Fruit fly (Drosophila melanogaster) whole organism, prepupa: ENCODE measurements around the gene CG17362.

ENCODE experiments used
- Blimp-1 ChIP-seq: fragments of 200-800 bp; sonication (Bioruptor generic); optimal IDR thresholded peaks from 3 replicates; lab custom pipeline; 2017; ENCODE audit warnings: missing biosample characterization, missing genetic modification characterization, mild to moderate bottlenecking, moderate library complexity, missing genetic modification reagents
- CG10631 ChIP-seq: fragments of 200-800 bp; sonication (Bioruptor generic); optimal IDR thresholded peaks from 2 replicates; lab custom pipeline; 2016; ENCODE audit warnings: missing biosample characterization, missing genetic modification characterization
- CG10669 ChIP-seq: fragments of 200-800 bp; sonication (Bioruptor generic); optimal IDR thresholded peaks from 3 replicates; lab custom pipeline; 2018; ENCODE audit warnings: missing biosample characterization, mild to moderate bottlenecking, missing genetic modification characterization, moderate library complexity
- CG11294 ChIP-seq: fragments of 200-800 bp; sonication (Bioruptor generic); IDR thresholded peaks from 2 replicates; pipeline ENCODE4 v1.3.6; 2022; ENCODE audit warnings: missing biosample characterization, missing genetic modification characterization
- CG11902 ChIP-seq: fragments of 200-800 bp; sonication (Bioruptor generic); optimal IDR thresholded peaks from 3 replicates; lab custom pipeline; 2016; ENCODE audit warnings: missing biosample characterization, missing genetic modification characterization
- CG1621 ChIP-seq: fragments of 200-800 bp; sonication (Bioruptor generic); optimal IDR thresholded peaks from 3 replicates; lab custom pipeline; 2018; ENCODE audit warnings: missing biosample characterization, mild to moderate bottlenecking, missing genetic modification characterization
- CG3032 ChIP-seq: fragments of 200-800 bp; optimal IDR thresholded peaks from 2 replicates; lab custom pipeline; 2019; ENCODE audit warnings: missing biosample characterization, mild to moderate bottlenecking, missing genetic modification characterization, moderate library complexity
- CG31627 ChIP-seq: fragments of 200-800 bp; sonication (Bioruptor generic); optimal IDR thresholded peaks from 3 replicates; lab custom pipeline; 2016; ENCODE audit warnings: missing biosample characterization, missing genetic modification characterization
- CG34406 ChIP-seq: fragments of 200-800 bp; sonication (Bioruptor generic); optimal IDR thresholded peaks from 3 replicates; lab custom pipeline; 2016; ENCODE audit warnings: missing biosample characterization, missing genetic modification characterization
- CG3919 ChIP-seq: fragments of 200-800 bp; sonication (Bioruptor generic); optimal IDR thresholded peaks from 3 replicates; lab custom pipeline; 2016; ENCODE audit warnings: missing biosample characterization, missing genetic modification characterization
- CG6163 ChIP-seq: fragments of 200-800 bp; sonication (Bioruptor generic); IDR thresholded peaks from 3 replicates; pipeline ENCODE4 v1.3.6; 2022; ENCODE audit warnings: missing biosample characterization, missing genetic modification characterization
- CG6808 ChIP-seq: fragments of 200-800 bp; sonication (Bioruptor generic); optimal IDR thresholded peaks from 3 replicates; lab custom pipeline; 2017; ENCODE audit warnings: missing biosample characterization, missing genetic modification characterization, mild to moderate bottlenecking, moderate library complexity, missing genetic modification reagents
- CG7368 ChIP-seq: fragments of 200-800 bp; sonication (Bioruptor generic); optimal IDR thresholded peaks from 3 replicates; lab custom pipeline; 2016; ENCODE audit warnings: missing biosample characterization, missing genetic modification characterization
- CG8119 ChIP-seq: fragments of 200-800 bp; sonication (Bioruptor generic); IDR thresholded peaks from 3 replicates; pipeline ENCODE4 v1.3.6; 2022; ENCODE audit warnings: missing biosample characterization, missing genetic modification characterization
- CG8319 ChIP-seq: fragments of 200-800 bp; sonication (Bioruptor generic); optimal IDR thresholded peaks from 3 replicates; lab custom pipeline; 2016; ENCODE audit warnings: missing biosample characterization, missing genetic modification characterization
- CG9139 ChIP-seq: fragments of 200-800 bp; sonication (Bioruptor generic); optimal IDR thresholded peaks from 3 replicates; lab custom pipeline; 2017; ENCODE audit warnings: missing biosample characterization, mild to moderate bottlenecking, missing genetic modification characterization
- Eip78C ChIP-seq: fragments of 200-800 bp; sonication (Bioruptor generic); peaks from one replicate; lab custom pipeline; 2016; ENCODE audit warnings: missing biosample characterization, missing genetic modification characterization
- Eip93F ChIP-seq: fragments of 200-800 bp; sonication (Bioruptor generic); optimal IDR thresholded peaks from 2 replicates; lab custom pipeline; 2016; ENCODE audit warnings: missing biosample characterization, mild to moderate bottlenecking, missing genetic modification characterization
- Ets96B ChIP-seq: fragments of 200-800 bp; optimal IDR thresholded peaks from 2 replicates; lab custom pipeline; 2019; ENCODE audit warnings: missing biosample characterization, mild to moderate bottlenecking, missing genetic modification characterization, moderate library complexity
- Hr38 ChIP-seq: sonication (Bioruptor generic); optimal IDR thresholded peaks from 2 replicates; lab custom pipeline; 2016; ENCODE audit warnings: missing biosample characterization, missing genetic modification characterization
- Hr39 ChIP-seq: fragments of 200-800 bp; sonication (Bioruptor generic); optimal IDR thresholded peaks from 2 replicates; lab custom pipeline; 2016; ENCODE audit warnings: missing biosample characterization, missing genetic modification characterization
- Lpt ChIP-seq: fragments of 200-800 bp; sonication (Bioruptor generic); optimal IDR thresholded peaks from 3 replicates; lab custom pipeline; 2016; ENCODE audit warnings: missing biosample characterization, missing genetic modification characterization
- Met ChIP-seq: fragments of 200-800 bp; sonication (Bioruptor generic); optimal IDR thresholded peaks from 3 replicates; lab custom pipeline; 2016; ENCODE audit warnings: missing biosample characterization, missing genetic modification characterization
- OdsH ChIP-seq: fragments of 200-800 bp; sonication (Bioruptor generic); optimal IDR thresholded peaks from 3 replicates; lab custom pipeline; 2016; ENCODE audit warnings: missing biosample characterization, missing genetic modification characterization
- Smox ChIP-seq: fragments of 200-800 bp; sonication (Bioruptor generic); optimal IDR thresholded peaks from 3 replicates; lab custom pipeline; 2016; ENCODE audit warnings: missing biosample characterization, missing genetic modification characterization
- Sox102F ChIP-seq: fragments of 200-800 bp; sonication (Bioruptor generic); optimal IDR thresholded peaks from 2 replicates; lab custom pipeline; 2016; ENCODE audit warnings: missing biosample characterization, mild to moderate bottlenecking, missing genetic modification characterization
- Sox14 ChIP-seq: fragments of 200-800 bp; sonication (Bioruptor generic); optimal IDR thresholded peaks from 3 replicates; lab custom pipeline; 2016; ENCODE audit warnings: missing biosample characterization, missing genetic modification characterization
- Sox15 ChIP-seq: fragments of 200-800 bp; sonication (Bioruptor generic); optimal IDR thresholded peaks from 3 replicates; lab custom pipeline; 2016; ENCODE audit warnings: missing biosample characterization, missing genetic modification characterization
- achi ChIP-seq: fragments of 200-800 bp; sonication (Bioruptor generic); optimal IDR thresholded peaks from 3 replicates; lab custom pipeline; 2016; ENCODE audit warnings: missing biosample characterization, missing genetic modification characterization
- acj6 ChIP-seq: fragments of 200-800 bp; sonication (Bioruptor generic); optimal IDR thresholded peaks from 3 replicates; lab custom pipeline; 2016; ENCODE audit warnings: missing biosample characterization, missing genetic modification characterization
- dac ChIP-seq: fragments of 200-800 bp; sonication (Bioruptor generic); optimal IDR thresholded peaks from 2 replicates; lab custom pipeline; 2017; ENCODE audit warnings: missing biosample characterization, mild to moderate bottlenecking, missing genetic modification characterization
- dsx ChIP-seq: fragments of 200-800 bp; optimal IDR thresholded peaks from 3 replicates; lab custom pipeline; 2019; ENCODE audit warnings: missing biosample characterization, mild to moderate bottlenecking, missing genetic modification characterization, moderate library complexity; ENCODE audit not compliant: poor library complexity, severe bottlenecking
- eg ChIP-seq: fragments of 200-800 bp; sonication (Bioruptor generic); IDR thresholded peaks from 3 replicates; pipeline ENCODE4 v1.3.6; 2022; ENCODE audit warnings: missing biosample characterization, missing genetic modification characterization
- esn ChIP-seq: fragments of 200-800 bp; sonication (Bioruptor generic); optimal IDR thresholded peaks from 2 replicates; lab custom pipeline; 2016; ENCODE audit warnings: missing biosample characterization, mild to moderate bottlenecking, missing genetic modification characterization, moderate library complexity
- fd59A ChIP-seq: fragments of 200-800 bp; sonication (Bioruptor generic); optimal IDR thresholded peaks from 2 replicates; lab custom pipeline; 2017; ENCODE audit warnings: missing biosample characterization, mild to moderate bottlenecking, missing genetic modification characterization, missing genetic modification reagents
- fd85E ChIP-seq: fragments of 200-800 bp; sonication (Bioruptor generic); optimal IDR thresholded peaks from 3 replicates; lab custom pipeline; 2016; ENCODE audit warnings: missing biosample characterization, missing genetic modification characterization
- fkh ChIP-seq: fragments of 200-800 bp; sonication (Bioruptor generic); optimal IDR thresholded peaks from 3 replicates; lab custom pipeline; 2017; ENCODE audit warnings: missing biosample characterization, mild to moderate bottlenecking, missing genetic modification characterization, moderate library complexity
- lz ChIP-seq: fragments of 200-800 bp; sonication (Bioruptor generic); optimal IDR thresholded peaks from 3 replicates; lab custom pipeline; 2016; ENCODE audit warnings: missing biosample characterization, missing genetic modification characterization
- net ChIP-seq: fragments of 200-800 bp; sonication (Bioruptor generic); optimal IDR thresholded peaks from 3 replicates; lab custom pipeline; 2016; ENCODE audit warnings: missing biosample characterization, missing genetic modification characterization
- pdm3 ChIP-seq: fragments of 200-800 bp; sonication (Bioruptor generic); optimal IDR thresholded peaks from 3 replicates; lab custom pipeline; 2016; ENCODE audit warnings: missing biosample characterization, missing genetic modification characterization
- salr ChIP-seq, 2 experiments: fragments of 200-800 bp; sonication (Bioruptor generic); optimal IDR thresholded peaks; 3 replicates each; lab custom pipeline; 2016 to 2018; ENCODE audit warnings: missing biosample characterization in 2 of 2, missing genetic modification characterization in 2 of 2, mild to moderate bottlenecking in 1 of 2
- ss ChIP-seq, 2 experiments: fragments of 200-800 bp; sonication (Bioruptor generic); optimal IDR thresholded peaks; 2 replicates in 1 of 2; 3 replicates in 1 of 2; lab custom pipeline; 2017 to 2018; ENCODE audit warnings: mild to moderate bottlenecking in 2 of 2, missing biosample characterization in 2 of 2, missing genetic modification characterization in 2 of 2, moderate library complexity in 1 of 2
- svp ChIP-seq: fragments of 200-800 bp; sonication (Bioruptor generic); peaks from one replicate; lab custom pipeline; 2016; ENCODE audit warnings: missing biosample characterization, missing genetic modification characterization
- topi ChIP-seq: fragments of 200-800 bp; sonication (Bioruptor generic); optimal IDR thresholded peaks from 3 replicates; lab custom pipeline; 2016; ENCODE audit warnings: missing biosample characterization, missing genetic modification characterization
- vri ChIP-seq: fragments of 200-800 bp; sonication (Bioruptor generic); optimal IDR thresholded peaks from 3 replicates; lab custom pipeline; 2016; ENCODE audit warnings: missing biosample characterization, mild to moderate bottlenecking, missing genetic modification characterization

Gene CG17362

DNA sequence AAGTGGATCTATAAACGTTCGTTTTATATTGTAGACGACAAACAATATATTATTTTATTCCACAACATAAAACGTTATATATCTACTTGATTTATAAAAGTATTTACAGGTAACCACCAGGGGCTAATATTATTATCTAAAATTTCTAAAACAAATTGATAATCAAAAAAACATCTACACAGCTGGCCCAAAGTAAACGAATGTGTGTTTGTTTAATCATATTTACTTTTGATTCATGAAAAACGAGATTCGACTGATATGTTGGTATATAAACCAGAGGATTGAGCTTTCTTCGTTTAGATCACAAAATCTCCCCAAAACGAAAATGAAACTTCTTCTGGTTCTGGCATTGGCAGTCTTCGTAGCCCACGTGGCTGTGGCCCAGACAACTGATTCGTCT, at the start of gene CG17362:
Gene CG17362 (plus strand): TSS at position 291 of the 400 bp plus-strand sequence.
- TF ChIP-seq net (no peak), OdsH (GFP tag; lab: Kevin White, UChicago) (no peak), CG3032 (tag; lab: Kevin White, UChicago) (no peak), dac (no peak), Sox102F (GFP tag; lab: Kevin White, UChicago) (no peak), fd85E (no peak)
- TF ChIP-seq, all 60 proteins: peak for 0

dm6 chr3L:13936771-13937170, 49.6 kb upstream of the CG17362 start:
- no peak for TF ChIP-seq CG3919 (GFP tag; lab: Kevin White, UChicago)
- no peak for TF ChIP-seq Sox15
- TF ChIP-seq CG6808 (GFP tag; lab: Kevin White, UChicago): no peak
- no peak for TF ChIP-seq Sox102F (GFP tag; lab: Kevin White, UChicago)
- peak; percentile 67 for TF ChIP-seq eg (GFP tag; lab: Robert Waterston, UW)
- TF ChIP-seq Eip78C (GFP tag; lab: Kevin White, UChicago): no peak
- TF ChIP-seq fd59A (GFP tag; lab: Kevin White, UChicago): no peak
- no peak for TF ChIP-seq fd85E
- TF ChIP-seq CG11294 (GFP tag; lab: Robert Waterston, UW): no peak; the same call in 1 of the 2 replicates
- TF ChIP-seq CG11902: no peak
- TF ChIP-seq OdsH (GFP tag; lab: Kevin White, UChicago): no peak
- TF ChIP-seq CG6163 (GFP tag; lab: Robert Waterston, UW): peak; percentile 52; the same call in 1 of the 3 replicates
- no peak for TF ChIP-seq dsx (GFP tag; lab: Kevin White, UChicago)
- no peak for TF ChIP-seq CG31627 (GFP tag; lab: Kevin White, UChicago)
- TF ChIP-seq Eip93F: no peak
- no peak for TF ChIP-seq CG1621 (tag; lab: Kevin White, UChicago)
- no peak for TF ChIP-seq CG10631 (GFP tag; lab: Kevin White, UChicago)
- no peak for TF ChIP-seq vri
- peak; percentile 37 for TF ChIP-seq CG3032 (tag; lab: Kevin White, UChicago)
- TF ChIP-seq pdm3 (GFP tag; lab: Kevin White, UChicago): no peak
- no peak for TF ChIP-seq net
- peak; percentile 2 to 19 for TF ChIP-seq ss (GFP tag; optimal IDR thresholded peaks at IDR 0.05; lab: Kevin White, UChicago)
- TF ChIP-seq salr (GFP tag; optimal IDR thresholded peaks at IDR 0.05; lab: Kevin White, UChicago): no peak
- no peak for TF ChIP-seq Hr38 (GFP tag; lab: Kevin White, UChicago)

dm6 chr3L:13938470-13939150, 47.8 kb upstream of the CG17362 start:
- TF ChIP-seq CG8119 (peak; percentile 91), dac (peak; percentile 83), svp (peak; percentile 98), esn (peak; percentile 98), Blimp-1 (peak; percentile 85), CG1621 (tag; lab: Kevin White, UChicago) (peak; percentile 71), Smox (GFP tag; lab: Kevin White, UChicago) (peak; percentile 96), Lpt (GFP tag; lab: Kevin White, UChicago) (peak; percentile 93), CG3919 (GFP tag; lab: Kevin White, UChicago) (peak; percentile 96), Eip78C (GFP tag; lab: Kevin White, UChicago) (peak; percentile 98), lz (peak; percentile 94), achi (GFP tag; lab: Kevin White, UChicago) (peak; percentile 95), eg (GFP tag; lab: Robert Waterston, UW) (peak; percentile 77), Hr39 (GFP tag; lab: Kevin White, UChicago) (peak; percentile 96), Ets96B (tag; lab: Kevin White, UChicago) (peak; percentile 91), CG6163 (GFP tag; lab: Robert Waterston, UW) (peak; percentile 78), Sox14 (GFP tag; lab: Kevin White, UChicago) (peak; percentile 97), fkh (GFP tag; lab: Kevin White, UChicago) (peak; percentile 57), fd85E (peak; percentile 61), topi (GFP tag; lab: Kevin White, UChicago) (peak; percentile 96), Hr38 (GFP tag; lab: Kevin White, UChicago) (peak; percentile 28), OdsH (GFP tag; lab: Kevin White, UChicago) (peak; percentile 96), CG34406 (GFP tag; lab: Kevin White, UChicago) (peak; percentile 94), acj6 (peak; percentile 96), CG8319 (GFP tag; lab: Kevin White, UChicago) (peak; percentile 94), ss (GFP tag; optimal IDR thresholded peaks at IDR 0.05; lab: Kevin White, UChicago) (peak; percentile 86 to 95), CG7368 (GFP tag; lab: Kevin White, UChicago) (peak; percentile 86), CG9139 (peak; percentile 85), CG10669 (GFP tag; lab: Kevin White, UChicago) (peak; percentile 93), CG3032 (tag; lab: Kevin White, UChicago) (peak; percentile 94), Met (GFP tag; lab: Kevin White, UChicago) (peak; percentile 96)
